Fruit fly (Drosophila melanogaster) whole organism, embryonic: Measurements from ENCODE around the gene CG10801.

Experiments
- B-H2 ChIP-seq: fragments of 200-800 bp; sonication (Bioruptor generic); optimal IDR thresholded peaks from 2 replicates; lab custom pipeline; 2018; ENCODE audit warnings: missing biosample characterization, mild to moderate bottlenecking, missing genetic modification characterization
- CG10321 ChIP-seq: fragments of 200-800 bp; sonication (Bioruptor generic); IDR thresholded peaks from 2 replicates; pipeline ENCODE4 v1.3.6; 2022; ENCODE audit warnings: missing biosample characterization, missing genetic modification characterization
- CG11398 ChIP-seq: fragments of 200-800 bp; sonication (Bioruptor generic); optimal IDR thresholded peaks from 2 replicates; lab custom pipeline; 2016; ENCODE audit warnings: missing biosample characterization, missing genetic modification characterization
- CG12104 ChIP-seq: fragments of 200-800 bp; sonication (Bioruptor generic); optimal IDR thresholded peaks from 3 replicates; lab custom pipeline; 2016; ENCODE audit warnings: missing biosample characterization, missing genetic modification characterization
- CG13296 ChIP-seq: fragments of 200-800 bp; sonication (Bioruptor generic); optimal IDR thresholded peaks from 3 replicates; lab custom pipeline; 2018; ENCODE audit warnings: missing biosample characterization, mild to moderate bottlenecking, missing genetic modification characterization
- CG13424 ChIP-seq: fragments of 200-800 bp; sonication (Bioruptor generic); optimal IDR thresholded peaks from 2 replicates; lab custom pipeline; 2019; ENCODE audit warnings: missing biosample characterization, mild to moderate bottlenecking, missing genetic modification characterization, moderate library complexity
- CG15269 ChIP-seq: fragments of 200-800 bp; sonication (Bioruptor generic); optimal IDR thresholded peaks from 2 replicates; lab custom pipeline; 2018; ENCODE audit warnings: missing biosample characterization, mild to moderate bottlenecking, missing genetic modification characterization, moderate library complexity
- CG16863 ChIP-seq: fragments of 200-800 bp; sonication (Bioruptor generic); optimal IDR thresholded peaks from 3 replicates; lab custom pipeline; 2016; ENCODE audit warnings: missing biosample characterization, missing genetic modification characterization
- CG17568 ChIP-seq: fragments of 200-800 bp; sonication (Bioruptor generic); optimal IDR thresholded peaks from 2 replicates; lab custom pipeline; 2018; ENCODE audit warnings: missing biosample characterization, mild to moderate bottlenecking, missing genetic modification characterization, moderate library complexity
- CG18011 ChIP-seq: fragments of 200-800 bp; sonication (Bioruptor generic); optimal IDR thresholded peaks from 2 replicates; lab custom pipeline; 2017; ENCODE audit warnings: missing biosample characterization, missing genetic modification characterization, mild to moderate bottlenecking, moderate library complexity, missing genotype
- CG18619 ChIP-seq: fragments of 200-800 bp; sonication (Bioruptor generic); optimal IDR thresholded peaks from 3 replicates; lab custom pipeline; 2017; ENCODE audit warnings: missing biosample characterization, mild to moderate bottlenecking, missing genetic modification characterization
- CG2199 ChIP-seq: fragments of 200-800 bp; sonication (Bioruptor generic); IDR thresholded peaks from 3 replicates; pipeline ENCODE4 v1.3.6; 2022; ENCODE audit warnings: missing biosample characterization, missing genetic modification characterization
- CG3065 ChIP-seq: fragments of 200-800 bp; sonication (Bioruptor generic); optimal IDR thresholded peaks from 2 replicates; lab custom pipeline; 2016; ENCODE audit warnings: missing biosample characterization, missing genetic modification characterization
- CG42726 ChIP-seq: fragments of 200-800 bp; sonication (Bioruptor generic); IDR thresholded peaks from 2 replicates; pipeline ENCODE4 v1.3.6; 2022; ENCODE audit warnings: missing biosample characterization, missing genetic modification characterization; ENCODE audit not compliant: partially characterized antibody
- CG4328 ChIP-seq: fragments of 200-800 bp; sonication (Bioruptor generic); optimal IDR thresholded peaks from 3 replicates; lab custom pipeline; 2017; ENCODE audit warnings: missing biosample characterization, missing genetic modification reagents, missing genetic modification characterization
- CG6683 ChIP-seq: fragments of 200-800 bp; sonication (Bioruptor generic); optimal IDR thresholded peaks from 2 replicates; lab custom pipeline; 2017; ENCODE audit warnings: missing biosample characterization, mild to moderate bottlenecking, missing genetic modification characterization, missing genetic modification reagents
- CG6813 ChIP-seq: fragments of 200-800 bp; sonication (Bioruptor generic); optimal IDR thresholded peaks from 2 replicates; lab custom pipeline; 2017; ENCODE audit warnings: missing biosample characterization, missing genetic modification characterization, mild to moderate bottlenecking, moderate library complexity, missing genetic modification reagents
- CG6854 ChIP-seq: fragments of 200-800 bp; sonication (Bioruptor generic); optimal IDR thresholded peaks from 3 replicates; lab custom pipeline; 2017; ENCODE audit warnings: missing biosample characterization, mild to moderate bottlenecking, missing genetic modification characterization
- CG7271 ChIP-seq: fragments of 200-800 bp; sonication (Bioruptor generic); optimal IDR thresholded peaks from 2 replicates; lab custom pipeline; 2018; ENCODE audit warnings: missing biosample characterization, mild to moderate bottlenecking, missing genetic modification characterization, moderate library complexity
- CG8290 ChIP-seq, 3 experiments: fragments of 200-800 bp; sonication (Bioruptor generic); optimal IDR thresholded peaks; 2 replicates each; lab custom pipeline; 2016 to 2019; ENCODE audit warnings: missing biosample characterization in 3 of 3, missing genetic modification characterization in 3 of 3, mild to moderate bottlenecking in 2 of 3, moderate library complexity in 1 of 3
- CrebB ChIP-seq: fragments of 200-800 bp; sonication (Bioruptor generic); optimal IDR thresholded peaks from 3 replicates; lab custom pipeline; 2018; ENCODE audit warnings: missing biosample characterization, mild to moderate bottlenecking, missing genetic modification characterization
- Dek ChIP-seq: fragments of 200-800 bp; sonication (Bioruptor generic); optimal IDR thresholded peaks from 3 replicates; lab custom pipeline; 2019; ENCODE audit warnings: missing biosample characterization, mild to moderate bottlenecking, missing genetic modification characterization, moderate library complexity
- Dip2 ChIP-seq: fragments of 200-800 bp; sonication (Bioruptor generic); IDR thresholded peaks from 2 replicates; pipeline ENCODE4 v1.3.6; 2022; ENCODE audit warnings: missing biosample characterization, missing genetic modification characterization
- Doc2 ChIP-seq: fragments of 200-800 bp; sonication (Bioruptor generic); IDR thresholded peaks from 2 replicates; pipeline ENCODE4 v1.3.6; 2022; ENCODE audit warnings: missing biosample characterization, missing genetic modification characterization
- ERR ChIP-seq: fragments of 200-800 bp; sonication (Bioruptor generic); optimal IDR thresholded peaks from 2 replicates; lab custom pipeline; 2016; ENCODE audit warnings: missing biosample characterization, missing genetic modification characterization
- Fer1 ChIP-seq: fragments of 200-800 bp; sonication (Bioruptor generic); optimal IDR thresholded peaks from 2 replicates; lab custom pipeline; 2017; ENCODE audit warnings: missing biosample characterization, mild to moderate bottlenecking, missing genetic modification characterization
- HLH3B ChIP-seq: fragments of 200-800 bp; sonication (Bioruptor generic); IDR thresholded peaks from 2 replicates; pipeline ENCODE4 v1.3.6; 2022; ENCODE audit warnings: missing biosample characterization, missing genetic modification characterization
- Kr ChIP-seq: fragments of 200-800 bp; sonication (Bioruptor generic); optimal IDR thresholded peaks from 2 replicates; lab custom pipeline; 2017; ENCODE audit warnings: missing biosample characterization, mild to moderate bottlenecking, missing genetic modification characterization
- Mrtf ChIP-seq: fragments of 200-800 bp; sonication (Bioruptor generic); IDR thresholded peaks from 3 replicates; pipeline ENCODE4 v1.3.6; 2022; ENCODE audit warnings: missing biosample characterization, missing genetic modification characterization
- Scr ChIP-seq: fragments of 200-800 bp; sonication (Bioruptor generic); IDR thresholded peaks from 2 replicates; pipeline ENCODE4 v1.3.6; 2022; ENCODE audit warnings: missing biosample characterization, missing genetic modification characterization; ENCODE audit not compliant: partially characterized antibody
- Sox100B ChIP-seq: fragments of 200-800 bp; sonication (Bioruptor generic); optimal IDR thresholded peaks from 3 replicates; lab custom pipeline; 2018; ENCODE audit warnings: missing biosample characterization, mild to moderate bottlenecking, missing genetic modification characterization
- Usf ChIP-seq: fragments of 200-800 bp; sonication (Bioruptor generic); optimal IDR thresholded peaks from 2 replicates; lab custom pipeline; 2017; ENCODE audit warnings: missing genotype, missing biosample characterization, missing genetic modification characterization
- abd-A ChIP-seq: fragments of 200-800 bp; sonication (Bioruptor generic); optimal IDR thresholded peaks from 3 replicates; lab custom pipeline; 2019; ENCODE audit warnings: missing biosample characterization, mild to moderate bottlenecking, missing genetic modification characterization, moderate library complexity
- al ChIP-seq: fragments of 200-800 bp; sonication (Bioruptor generic); IDR thresholded peaks from 2 replicates; pipeline ENCODE4 v1.3.6; 2022; ENCODE audit warnings: missing biosample characterization, missing genetic modification characterization
- ash1 ChIP-seq: fragments of 200-800 bp; sonication (Bioruptor generic); optimal IDR thresholded peaks from 2 replicates; lab custom pipeline; 2018; ENCODE audit warnings: missing biosample characterization, mild to moderate bottlenecking, missing genetic modification characterization
- ato ChIP-seq: fragments of 200-800 bp; sonication (Bioruptor generic); IDR thresholded peaks from 2 replicates; pipeline ENCODE4 v1.3.6; 2022; ENCODE audit warnings: missing biosample characterization, missing genetic modification characterization; ENCODE audit not compliant: partially characterized antibody
- bab2 ChIP-seq: fragments of 200-800 bp; sonication (Bioruptor generic); optimal IDR thresholded peaks from 2 replicates; lab custom pipeline; 2016; ENCODE audit warnings: missing biosample characterization, missing genetic modification characterization
- btn ChIP-seq: fragments of 200-800 bp; sonication (Bioruptor generic); optimal IDR thresholded peaks from 2 replicates; lab custom pipeline; 2016; ENCODE audit warnings: missing biosample characterization, missing genetic modification characterization
- cg ChIP-seq: fragments of 200-800 bp; sonication (Bioruptor generic); optimal IDR thresholded peaks from 3 replicates; lab custom pipeline; 2019; ENCODE audit warnings: missing biosample characterization, mild to moderate bottlenecking, missing genetic modification characterization, moderate library complexity
- fd3F ChIP-seq: fragments of 200-800 bp; sonication (Bioruptor generic); optimal IDR thresholded peaks from 2 replicates; lab custom pipeline; 2018; ENCODE audit warnings: missing biosample characterization, mild to moderate bottlenecking, missing genetic modification characterization, moderate library complexity
- gcm ChIP-seq: fragments of 200-800 bp; sonication (Bioruptor generic); optimal IDR thresholded peaks from 2 replicates; lab custom pipeline; 2019; ENCODE audit warnings: missing biosample characterization, mild to moderate bottlenecking, missing genetic modification characterization, moderate library complexity
- gfzf ChIP-seq: fragments of 200-800 bp; sonication (Bioruptor generic); optimal IDR thresholded peaks from 2 replicates; lab custom pipeline; 2016; ENCODE audit warnings: missing biosample characterization, mild to moderate bottlenecking, missing genetic modification characterization, moderate library complexity
- her ChIP-seq: fragments of 200-800 bp; sonication (Bioruptor generic); optimal IDR thresholded peaks from 2 replicates; lab custom pipeline; 2016; ENCODE audit warnings: missing biosample characterization, missing genetic modification characterization
- mam ChIP-seq: fragments of 200-800 bp; sonication (Bioruptor generic); optimal IDR thresholded peaks from 3 replicates; lab custom pipeline; 2016; ENCODE audit warnings: missing biosample characterization, missing genetic modification characterization
- nerfin-2 ChIP-seq: fragments of 200-800 bp; sonication (Bioruptor generic); IDR thresholded peaks from 2 replicates; pipeline ENCODE4 v1.3.6; 2022; ENCODE audit warnings: missing biosample characterization, missing genetic modification characterization; ENCODE audit not compliant: partially characterized antibody
- pfk ChIP-seq: fragments of 200-800 bp; sonication (Bioruptor generic); optimal IDR thresholded peaks from 2 replicates; lab custom pipeline; 2018; ENCODE audit warnings: missing biosample characterization, mild to moderate bottlenecking, missing genetic modification characterization, moderate library complexity
- tll ChIP-seq, 2 experiments: fragments of 200-800 bp in 1 of 2; fragments of >200 bp in 1 of 2; sonication (Bioruptor generic) in 1 of 2; optimal IDR thresholded peaks; 2 replicates each; lab custom pipeline; 2017 to 2019; ENCODE audit warnings: missing biosample characterization in 2 of 2, missing genetic modification characterization in 2 of 2, mild to moderate bottlenecking in 1 of 2, moderate library complexity in 1 of 2
- tx ChIP-seq: fragments of 200-800 bp; sonication (Bioruptor generic); optimal IDR thresholded peaks from 2 replicates; lab custom pipeline; 2016; ENCODE audit warnings: missing biosample characterization, missing genetic modification characterization
- unc-4 ChIP-seq: fragments of 200-800 bp; sonication (Bioruptor generic); IDR thresholded peaks from 2 replicates; pipeline ENCODE4 v1.3.6; 2022; ENCODE audit warnings: missing biosample characterization, missing genetic modification characterization; ENCODE audit not compliant: partially characterized antibody
- zfh2 ChIP-seq: fragments of 200-800 bp; sonication (Bioruptor generic); optimal IDR thresholded peaks from 2 replicates; lab custom pipeline; 2016; ENCODE audit warnings: missing biosample characterization, missing genetic modification characterization

The CG10801 gene

dm6 chrX:3427614-3427965 is 32.8 kb upstream of the CG10801 start (continued):
- TF ChIP-seq pfk (GFP tag; lab: Kevin White, UChicago) (no peak), CG16863 (GFP tag; lab: Kevin White, UChicago) (peak; percentile 76), CG6813 (GFP tag; lab: Kevin White, UChicago) (peak; percentile 32), CG13424 (peak; percentile 29), tll (GFP tag; optimal IDR thresholded peaks at IDR 0.05; lab: Kevin White, UChicago) (no peak), CG13296 (GFP tag; lab: Kevin White, UChicago) (no peak), Fer1 (GFP tag; lab: Kevin White, UChicago) (no peak), unc-4 (no peak), mam (GFP tag; lab: Kevin White, UChicago) (peak; percentile 61), HLH3B (GFP tag; lab: Robert Waterston, UW) (peak; percentile 64), CG6683 (GFP tag; lab: Kevin White, UChicago) (no peak), al (0 out of 2 replicates have a peak, but pooled peaks have one; percentile 38), CG3065 (peak; percentile 73), CG10321 (GFP tag; lab: Robert Waterston, UW) (peak; percentile 40; the same call in 1 of the 2 replicates), abd-A (tag; lab: Kevin White, UChicago) (no peak), CG18011 (GFP tag; lab: Kevin White, UChicago) (no peak), CrebB (tag; lab: Kevin White, UChicago) (peak; percentile 59), CG18619 (peak; percentile 47), fd3F (GFP tag; lab: Kevin White, UChicago) (peak; percentile 37), CG7271 (peak; percentile 26), Doc2 (GFP tag; lab: Robert Waterston, UW) (no peak), CG11398 (peak; percentile 10), Dek (tag; lab: Kevin White, UChicago) (peak; percentile 12), CG2199 (GFP tag; lab: Robert Waterston, UW) (no peak), Dip2 (GFP tag; lab: Robert Waterston, UW) (no peak), B-H2 (GFP tag; lab: Kevin White, UChicago) (no peak), CG4328 (GFP tag; lab: Kevin White, UChicago) (no peak), Scr (no peak), CG6854 (GFP tag; lab: Kevin White, UChicago) (no peak), CG12104 (GFP tag; lab: Kevin White, UChicago) (no peak), ERR (peak; percentile 28), Kr (GFP tag; lab: Kevin White, UChicago) (no peak), zfh2 (GFP tag; lab: Kevin White, UChicago) (peak; percentile 52), gcm (GFP tag; lab: Kevin White, UChicago) (peak; percentile 85), CG42726 (GFP tag; lab: Robert Waterston, UW) (no peak), nerfin-2 (GFP tag; lab: Robert Waterston, UW) (no peak), btn (GFP tag; lab: Kevin White, UChicago) (peak; percentile 18), ato (GFP tag; lab: Robert Waterston, UW) (no peak), bab2 (peak; percentile 77), CG15269 (tag; lab: Kevin White, UChicago) (peak; percentile 66), Mrtf (no peak), Usf (GFP tag; lab: Kevin White, UChicago) (peak; percentile 78), her (GFP tag; lab: Kevin White, UChicago) (peak; percentile 64), cg (no peak), CG8290 (GFP tag; optimal IDR thresholded peaks at IDR 0.05; lab: Kevin White, UChicago) (peak; percentile 54), CG8290 (tag; optimal IDR thresholded peaks at IDR 0.05; lab: Kevin White, UChicago) (peak; percentile 22 to 35), CG17568 (peak; percentile 52), Sox100B (GFP tag; lab: Kevin White, UChicago) (peak; percentile 4), gfzf (GFP tag; lab: Kevin White, UChicago) (no peak), ash1 (GFP tag; lab: Kevin White, UChicago) (no peak), tx (GFP tag; lab: Kevin White, UChicago) (peak; percentile 61)
